Worm (Caenorhabditis elegans) whole organism, midembryonic: ENCODE results near the gene F58H1.5.

Experiments used
- T22C8.4 ChIP-seq: fragments of 200-800 bp; sonication (Bioruptor generic); IDR thresholded peaks from 2 replicates; pipeline ENCODE4 v1.3.6; 2022; ENCODE audit warnings: missing genetic modification characterization, missing compliant biosample characterization
- cog-1 ChIP-seq: sonication (generic microtip); optimal IDR thresholded peaks from 2 replicates; lab custom pipeline; 2016; ENCODE audit warnings: missing genetic modification characterization, missing compliant biosample characterization
- flt-1 ChIP-seq: fragments of 200-800 bp; sonication (Bioruptor generic); IDR thresholded peaks from 2 replicates; pipeline ENCODE4 v1.3.6; 2022; ENCODE audit warnings: missing genetic modification characterization, missing compliant biosample characterization
- med-1 ChIP-seq: sonication (generic microtip); optimal IDR thresholded peaks from 2 replicates; lab custom pipeline; 2017; ENCODE audit warnings: missing genetic modification characterization, mild to moderate bottlenecking, missing compliant biosample characterization, antibody characterized with exemption, missing genetic modification reagents; ENCODE audit not compliant: insufficient read depth
- ref-1 ChIP-seq: fragments of 200-800 bp; sonication (Bioruptor generic); conservative IDR thresholded peaks from 2 replicates; pipeline ENCODE4 v1.3.6; 2022; ENCODE audit warnings: missing genetic modification reagents, missing genetic modification characterization, missing compliant biosample characterization
- tab-1 ChIP-seq: fragments of 200-800 bp; sonication (Bioruptor generic); IDR thresholded peaks from 2 replicates; pipeline ENCODE4 v1.3.6; 2022; ENCODE audit warnings: missing genetic modification characterization, missing compliant biosample characterization
- ztf-23 ChIP-seq: fragments of 200-800 bp; sonication (Bioruptor generic); IDR thresholded peaks from 2 replicates; pipeline ENCODE4 v1.3.6; 2022; ENCODE audit warnings: missing genetic modification reagents, missing genetic modification characterization, missing compliant biosample characterization
- ztf-29 ChIP-seq: fragments of 200-800 bp; sonication (Bioruptor generic); IDR thresholded peaks from 2 replicates; pipeline ENCODE4 v1.3.6; 2022; ENCODE audit warnings: missing genetic modification reagents, missing genetic modification characterization, missing compliant biosample characterization

ce11 chrV:11964723-11965122 lies 6.5 kb downstream of the F58H1.5 start, which contains the start of gene F58H1.7:
- no peak for TF ChIP-seq cog-1 (tag; lab: Kevin White, UChicago)
- no peak for TF ChIP-seq flt-1 (GFP tag; lab: Robert Waterston, UW)
- no peak for TF ChIP-seq ref-1 (GFP tag; lab: Robert Waterston, UW)
- TF ChIP-seq med-1 (GFP tag; lab: Kevin White, UChicago): no peak
- no peak for TF ChIP-seq T22C8.4 (GFP tag; lab: Robert Waterston, UW)
- no peak for TF ChIP-seq tab-1
- TF ChIP-seq ztf-23 (GFP tag; lab: Robert Waterston, UW): no peak
- no peak for TF ChIP-seq ztf-29
